Worm (Caenorhabditis elegans): ENCODE data around the gene set-3.

- TF ChIP-seq ama-1 (optimal IDR thresholded peaks at IDR 0.05), result no peak
- TF ChIP-seq sea-1 (GFP tag; conservative IDR thresholded peaks at IDR 0.05), result no peak
- no peak for TF ChIP-seq scrt-1 (GFP tag; IDR thresholded peaks at IDR 0.05)
- no peak for TF ChIP-seq ceh-36 (tag; optimal IDR thresholded peaks at IDR 0.05)
- no peak for TF ChIP-seq hnd-1 (tag; optimal IDR thresholded peaks at IDR 0.05)
- no peak for TF ChIP-seq hmg-4 (GFP tag; optimal IDR thresholded peaks at IDR 0.05)
- no peak for TF ChIP-seq B0310.2 (tag; optimal IDR thresholded peaks at IDR 0.05)
- TF ChIP-seq ets-7 (tag; optimal IDR thresholded peaks at IDR 0.05), result no peak
- TF ChIP-seq tbx-11 (GFP tag; IDR thresholded peaks at IDR 0.05), result no peak
Measured at ce11 chrIII:9664484-9665221, 29.7 kb downstream of the set-3 start.

Measured in whole organism, early embryonic.